Worm (Caenorhabditis elegans) whole organism, L2 larva: ENCODE measurements around the gene fip-7.

Experiments used
- Y55F3AM.14 ChIP-seq: fragments of 200-800 bp; sonication (Bioruptor generic); optimal IDR thresholded peaks from 2 replicates; lab custom pipeline; 2018; ENCODE audit warnings: mild to moderate bottlenecking, missing genetic modification characterization, missing compliant biosample characterization
- fos-1 ChIP-seq: fragments of 150-350 bp; optimal IDR thresholded peaks from 2 replicates; lab custom pipeline; 2014; ENCODE audit warnings: missing biosample characterization, missing genetic modification characterization
- lin-39 ChIP-seq: fragments of 150-350 bp; optimal IDR thresholded peaks from 2 replicates; lab custom pipeline; 2014; ENCODE audit warnings: missing biosample characterization, missing genetic modification reagents, missing genetic modification characterization
- mab-5 ChIP-seq: fragments of 150-350 bp; optimal IDR thresholded peaks from 2 replicates; lab custom pipeline; 2014; ENCODE audit warnings: missing biosample characterization, missing genetic modification characterization
- nhr-12 ChIP-seq: fragments of 150-350 bp; optimal IDR thresholded peaks from 2 replicates; lab custom pipeline; 2014; ENCODE audit warnings: missing biosample characterization, missing genetic modification characterization
- snpc-4 ChIP-seq: fragments of 150-350 bp; optimal IDR thresholded peaks from 2 replicates; lab custom pipeline; 2014; ENCODE audit warnings: missing biosample characterization, missing genetic modification characterization
- ztf-11 ChIP-seq: sonication (generic microtip); optimal IDR thresholded peaks from 2 replicates; lab custom pipeline; 2017; ENCODE audit warnings: missing biosample characterization, missing genetic modification characterization

ce11 chrIV:16627676-16628075 is 1.7 kb downstream of the fip-7 start, which contains the start of gene fipr-28:
- TF ChIP-seq fos-1 (tag; lab: Kevin White, UChicago) (no peak), mab-5 (tag; lab: Kevin White, UChicago) (no peak), Y55F3AM.14 (no peak), snpc-4 (tag; lab: Kevin White, UChicago) (no peak), nhr-12 (no peak), ztf-11 (tag; lab: Kevin White, UChicago) (no peak), lin-39 (tag; lab: Kevin White, UChicago) (no peak)
